Fruit fly (Drosophila melanogaster) whole organism, embryonic: ENCODE measurements around the gene Ctl1.

Experiments used
- Bgb ChIP-seq: fragments of 200-800 bp; sonication (Bioruptor generic); IDR thresholded peaks from 2 replicates; pipeline ENCODE4 v1.3.6; 2022; ENCODE audit warnings: missing biosample characterization, missing genetic modification characterization; ENCODE audit not compliant: partially characterized antibody
- C15 ChIP-seq: fragments of 200-800 bp; sonication (Bioruptor generic); IDR thresholded peaks from 3 replicates; pipeline ENCODE4 v1.3.6; 2022; ENCODE audit warnings: missing biosample characterization, missing genetic modification characterization
- CG10431 ChIP-seq: fragments of 200-800 bp; sonication (Bioruptor generic); optimal IDR thresholded peaks from 3 replicates; lab custom pipeline; 2018; ENCODE audit warnings: missing biosample characterization, mild to moderate bottlenecking, missing genetic modification characterization
- CG13775 ChIP-seq: fragments of 200-800 bp; sonication (Bioruptor generic); optimal IDR thresholded peaks from 3 replicates; lab custom pipeline; 2017; ENCODE audit warnings: missing biosample characterization, mild to moderate bottlenecking, missing genetic modification characterization
- CG14710 ChIP-seq: fragments of 200-800 bp; sonication (Bioruptor generic); optimal IDR thresholded peaks from 3 replicates; lab custom pipeline; 2019; ENCODE audit warnings: missing biosample characterization, mild to moderate bottlenecking, missing genetic modification characterization, moderate library complexity
- CG14860 ChIP-seq: fragments of 200-800 bp; sonication (Bioruptor generic); IDR thresholded peaks from 3 replicates; pipeline ENCODE4 v1.3.6; 2022; ENCODE audit warnings: missing biosample characterization, missing genetic modification characterization; ENCODE audit not compliant: partially characterized antibody
- CG15514 ChIP-seq: fragments of 200-800 bp; sonication (Bioruptor generic); optimal IDR thresholded peaks from 3 replicates; lab custom pipeline; 2017; ENCODE audit warnings: missing biosample characterization, missing genetic modification characterization, mild to moderate bottlenecking, moderate library complexity, missing genetic modification reagents
- CG17361 ChIP-seq: fragments of 200-800 bp; sonication (Bioruptor generic); IDR thresholded peaks from 3 replicates; pipeline ENCODE4 v1.3.6; 2022; ENCODE audit warnings: missing biosample characterization, missing genetic modification characterization
- CG2129 ChIP-seq: fragments of 200-800 bp; sonication (Bioruptor generic); IDR thresholded peaks from 2 replicates; pipeline ENCODE4 v1.3.6; 2022; ENCODE audit warnings: missing biosample characterization, missing genetic modification characterization; ENCODE audit not compliant: partially characterized antibody
- CG2712 ChIP-seq: fragments of 200-800 bp; optimal IDR thresholded peaks from 3 replicates; lab custom pipeline; 2019; ENCODE audit warnings: missing biosample characterization, mild to moderate bottlenecking, missing genetic modification characterization, moderate library complexity
- CG31224 ChIP-seq: fragments of 200-800 bp; sonication (Bioruptor generic); IDR thresholded peaks from 2 replicates; pipeline ENCODE4 v1.3.6; 2022; ENCODE audit warnings: missing biosample characterization, missing genetic modification characterization
- CG31388 ChIP-seq: fragments of 200-800 bp; sonication (Bioruptor generic); optimal IDR thresholded peaks from 2 replicates; lab custom pipeline; 2016; ENCODE audit warnings: missing biosample characterization, missing genetic modification characterization
- CG31441 ChIP-seq: fragments of 200-800 bp; sonication (Bioruptor generic); IDR thresholded peaks from 2 replicates; pipeline ENCODE4 v1.3.6; 2022; ENCODE audit warnings: missing biosample characterization, missing genetic modification characterization
- CG3163 ChIP-seq: fragments of 200-800 bp; sonication (Bioruptor generic); optimal IDR thresholded peaks from 3 replicates; lab custom pipeline; 2016; ENCODE audit warnings: missing biosample characterization, missing genetic modification characterization
- CG4404 ChIP-seq: fragments of 200-800 bp; sonication (Bioruptor generic); IDR thresholded peaks from 2 replicates; pipeline ENCODE4 v1.3.6; 2022; ENCODE audit warnings: missing biosample characterization, missing genetic modification characterization
- CG5245 ChIP-seq: fragments of 200-800 bp; sonication (Bioruptor generic); optimal IDR thresholded peaks from 3 replicates; lab custom pipeline; 2016; ENCODE audit warnings: missing biosample characterization, missing genetic modification characterization
- CG8388 ChIP-seq: fragments of 200-800 bp; sonication (Bioruptor generic); optimal IDR thresholded peaks from 2 replicates; lab custom pipeline; 2019; ENCODE audit warnings: missing biosample characterization, mild to moderate bottlenecking, missing genetic modification characterization, moderate library complexity
- CG8924 ChIP-seq: fragments of 200-800 bp; optimal IDR thresholded peaks from 3 replicates; lab custom pipeline; 2019; ENCODE audit warnings: missing biosample characterization, mild to moderate bottlenecking, missing genetic modification characterization, moderate library complexity
- Dll ChIP-seq: fragments of 200-800 bp; sonication (Bioruptor generic); IDR thresholded peaks from 4 replicates; pipeline ENCODE4 v1.3.6; 2022; ENCODE audit warnings: missing biosample characterization, missing genetic modification characterization; ENCODE audit not compliant: partially characterized antibody
- Elba2 ChIP-seq: fragments of 200-800 bp; sonication (Bioruptor generic); optimal IDR thresholded peaks from 3 replicates; lab custom pipeline; 2016; ENCODE audit warnings: missing biosample characterization, missing genetic modification characterization
- Ets97D ChIP-seq: fragments of 200-800 bp; sonication (Bioruptor generic); optimal IDR thresholded peaks from 3 replicates; lab custom pipeline; 2016; ENCODE audit warnings: missing biosample characterization, missing genetic modification characterization
- Fer3 ChIP-seq: fragments of 200-800 bp; sonication (Bioruptor generic); optimal IDR thresholded peaks from 2 replicates; lab custom pipeline; 2018; ENCODE audit warnings: missing biosample characterization, mild to moderate bottlenecking, missing genetic modification characterization, moderate library complexity
- HLHmδ ChIP-seq: fragments of 200-800 bp; sonication (Bioruptor generic); optimal IDR thresholded peaks from 2 replicates; lab custom pipeline; 2018; ENCODE audit warnings: missing biosample characterization, mild to moderate bottlenecking, missing genetic modification characterization, moderate library complexity
- Hr3 ChIP-seq: fragments of 200-800 bp; sonication (Bioruptor generic); optimal IDR thresholded peaks from 3 replicates; lab custom pipeline; 2016; ENCODE audit warnings: missing biosample characterization, missing genetic modification characterization
- Hsf ChIP-seq: fragments of 200-800 bp; sonication (Bioruptor generic); optimal IDR thresholded peaks from 3 replicates; lab custom pipeline; 2016; ENCODE audit warnings: missing biosample characterization, missing genetic modification characterization
- Max ChIP-seq: fragments of 200-800 bp; sonication (Bioruptor generic); optimal IDR thresholded peaks from 2 replicates; lab custom pipeline; 2016; ENCODE audit warnings: missing biosample characterization, mild to moderate bottlenecking, missing genetic modification characterization
- Six4 ChIP-seq: fragments of 200-800 bp; sonication (Bioruptor generic); optimal IDR thresholded peaks from 2 replicates; lab custom pipeline; 2016; ENCODE audit warnings: missing biosample characterization, missing genetic modification characterization
- Sox100B ChIP-seq: fragments of 200-800 bp; sonication (Bioruptor generic); optimal IDR thresholded peaks from 3 replicates; lab custom pipeline; 2018; ENCODE audit warnings: missing biosample characterization, mild to moderate bottlenecking, missing genetic modification characterization
- Ssrp ChIP-seq: fragments of 200-800 bp; sonication (Bioruptor generic); optimal IDR thresholded peaks from 2 replicates; lab custom pipeline; 2018; ENCODE audit warnings: missing biosample characterization, mild to moderate bottlenecking, missing genetic modification characterization, moderate library complexity
- Xrp1 ChIP-seq: fragments of 200-800 bp; sonication (Bioruptor generic); IDR thresholded peaks from 2 replicates; pipeline ENCODE4 v1.3.6; 2022; ENCODE audit warnings: missing biosample characterization, missing genetic modification characterization
- ap ChIP-seq: fragments of 200-800 bp; sonication (Bioruptor generic); IDR thresholded peaks from 2 replicates; pipeline ENCODE4 v1.3.6; 2022; ENCODE audit warnings: missing biosample characterization, missing genetic modification characterization
- ara ChIP-seq: fragments of 200-800 bp; sonication (Bioruptor generic); IDR thresholded peaks from 2 replicates; pipeline ENCODE4 v1.3.6; 2022; ENCODE audit warnings: missing biosample characterization, missing genetic modification characterization
- ato ChIP-seq: fragments of 200-800 bp; sonication (Bioruptor generic); IDR thresholded peaks from 2 replicates; pipeline ENCODE4 v1.3.6; 2022; ENCODE audit warnings: missing biosample characterization, missing genetic modification characterization; ENCODE audit not compliant: partially characterized antibody
- chm ChIP-seq: fragments of 200-800 bp; sonication (Bioruptor generic); IDR thresholded peaks from 2 replicates; pipeline ENCODE4 v1.3.6; 2022; ENCODE audit warnings: missing biosample characterization, missing genetic modification characterization
- ci ChIP-seq: fragments of 200-800 bp; sonication (Bioruptor generic); IDR thresholded peaks from 3 replicates; pipeline ENCODE4 v1.3.6; 2022; ENCODE audit warnings: missing biosample characterization, missing genetic modification characterization
- dmrt11E ChIP-seq: fragments of 200-800 bp; sonication (Bioruptor generic); optimal IDR thresholded peaks from 3 replicates; lab custom pipeline; 2018; ENCODE audit warnings: missing biosample characterization, mild to moderate bottlenecking, missing genetic modification characterization, moderate library complexity
- fd64A ChIP-seq: fragments of 200-800 bp; sonication (Bioruptor generic); optimal IDR thresholded peaks from 3 replicates; lab custom pipeline; 2018; ENCODE audit warnings: missing biosample characterization, mild to moderate bottlenecking, missing genetic modification characterization
- gem ChIP-seq: fragments of 200-800 bp; sonication (Bioruptor generic); optimal IDR thresholded peaks from 2 replicates; lab custom pipeline; 2019; ENCODE audit warnings: missing biosample characterization, mild to moderate bottlenecking, missing genetic modification characterization, moderate library complexity
- gsb-n ChIP-seq: fragments of 200-800 bp; sonication (Bioruptor generic); optimal IDR thresholded peaks from 3 replicates; lab custom pipeline; 2018; ENCODE audit warnings: missing biosample characterization, mild to moderate bottlenecking, missing genetic modification characterization
- ham ChIP-seq: fragments of 200-800 bp; sonication (Bioruptor generic); IDR thresholded peaks from 2 replicates; pipeline ENCODE4 v1.3.6; 2022; ENCODE audit warnings: missing biosample characterization, missing genetic modification characterization
- hb ChIP-seq: fragments of 200-800 bp; sonication (Bioruptor generic); IDR thresholded peaks from 3 replicates; pipeline ENCODE4 v1.3.6; 2022; ENCODE audit warnings: missing biosample characterization, missing genetic modification characterization; ENCODE audit not compliant: partially characterized antibody
- knrl ChIP-seq: fragments of 200-800 bp; sonication (Bioruptor generic); IDR thresholded peaks from 3 replicates; pipeline ENCODE4 v1.3.6; 2022; ENCODE audit warnings: missing biosample characterization, missing genetic modification characterization; ENCODE audit not compliant: partially characterized antibody
- lov ChIP-seq, 2 experiments: fragments of 200-800 bp in 1 of 2; fragments of >200 bp in 1 of 2; sonication (Bioruptor generic) in 1 of 2; IDR thresholded peaks in 1 of 2; optimal IDR thresholded peaks in 1 of 2; 2 replicates in 1 of 2; 3 replicates in 1 of 2; pipeline versions ENCODE4 v1.3.6 to Lab custom; 2017 to 2022; ENCODE audit warnings: missing biosample characterization in 1 of 2, missing genetic modification characterization in 1 of 2
- pzg ChIP-seq: fragments of 200-800 bp; sonication (Bioruptor generic); optimal IDR thresholded peaks from 3 replicates; lab custom pipeline; 2018; ENCODE audit warnings: missing biosample characterization, mild to moderate bottlenecking, missing genetic modification characterization, moderate library complexity
- sens ChIP-seq: fragments of 200-800 bp; sonication (Bioruptor generic); peaks from one replicate; lab custom pipeline; 2016; ENCODE audit warnings: missing biosample characterization, missing genetic modification characterization
- slou ChIP-seq: fragments of 200-800 bp; sonication (Bioruptor generic); optimal IDR thresholded peaks from 3 replicates; lab custom pipeline; 2016; ENCODE audit warnings: missing biosample characterization, missing genetic modification characterization
- sna ChIP-seq: fragments of 200-800 bp; sonication (Bioruptor generic); IDR thresholded peaks from 2 replicates; pipeline ENCODE4 v1.3.6; 2022; ENCODE audit warnings: missing biosample characterization, missing genetic modification characterization; ENCODE audit not compliant: partially characterized antibody
- stwl ChIP-seq: fragments of 200-800 bp; sonication (Bioruptor generic); optimal IDR thresholded peaks from 3 replicates; lab custom pipeline; 2018; ENCODE audit warnings: missing biosample characterization, mild to moderate bottlenecking, missing genetic modification characterization, moderate library complexity
- twi ChIP-seq: fragments of 200-800 bp; optimal IDR thresholded peaks from 2 replicates; lab custom pipeline; 2019; ENCODE audit warnings: missing biosample characterization, mild to moderate bottlenecking, missing genetic modification characterization, moderate library complexity
- vvl ChIP-seq: fragments of 200-800 bp; sonication (Bioruptor generic); IDR thresholded peaks from 2 replicates; pipeline ENCODE4 v1.3.6; 2022; ENCODE audit warnings: missing biosample characterization, missing genetic modification characterization

The Ctl1 gene

DNA sequence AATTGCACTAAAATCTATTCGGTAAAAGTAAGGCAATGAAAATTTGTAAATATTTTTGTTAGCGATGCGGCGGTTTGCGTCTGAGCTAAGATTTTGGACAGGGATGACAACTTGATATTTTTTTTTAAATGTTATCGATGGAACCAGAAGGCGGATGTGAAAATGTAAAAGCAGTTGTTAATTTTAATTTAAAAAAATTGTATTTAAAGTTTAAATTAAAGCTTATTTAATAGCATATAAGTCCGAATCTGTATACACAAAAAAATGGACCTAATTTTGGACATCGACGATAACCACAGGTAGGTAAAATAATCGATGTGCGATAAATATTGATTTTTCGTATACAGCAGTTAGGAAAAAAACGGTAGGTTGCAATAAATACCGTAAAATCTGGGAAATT lies 15.4 kb upstream of the Ctl1 start, which contains the start of the genes CG11586 and VhaM9.7-a (continued):
- TF ChIP-seq ato (GFP tag; lab: Robert Waterston, UW) (0 out of 2 replicates have a peak, but pooled peaks have one; percentile 6), CG31441 (GFP tag; lab: Robert Waterston, UW) (0 out of 2 replicates have a peak, but pooled peaks have one; percentile 22), CG8388 (GFP tag; lab: Kevin White, UChicago) (peak; percentile 20), CG13775 (GFP tag; lab: Kevin White, UChicago) (peak; percentile 49), stwl (tag; lab: Kevin White, UChicago) (peak; percentile 87), knrl (peak; percentile 69), CG31224 (no peak), twi (no peak), ham (GFP tag; lab: Robert Waterston, UW) (no peak), pzg (GFP tag; lab: Kevin White, UChicago) (peak; percentile 60), CG2712 (tag; lab: Kevin White, UChicago) (peak; percentile 40), Six4 (GFP tag; lab: Kevin White, UChicago) (no peak), CG14860 (GFP tag; lab: Robert Waterston, UW) (peak; percentile 71; the same call in 2 of the 3 replicates), Dll (GFP tag; lab: Robert Waterston, UW) (peak; percentile 78), dmrt11E (tag; lab: Kevin White, UChicago) (peak; percentile 8), CG14710 (tag; lab: Kevin White, UChicago) (peak; percentile 76), CG17361 (GFP tag; lab: Robert Waterston, UW) (peak; percentile 47; the same call in 1 of the 3 replicates), C15 (GFP tag; lab: Robert Waterston, UW) (no peak), slou (peak; percentile 20), lov (optimal IDR thresholded peaks at IDR 0.05; lab: Kevin White, UChicago) (no peak), lov (GFP tag; IDR thresholded peaks at IDR 0.05; lab: Robert Waterston, UW) (no peak), Bgb (GFP tag; lab: Robert Waterston, UW) (peak; percentile 63), Hsf (GFP tag; lab: Kevin White, UChicago) (peak; percentile 14), Ssrp (no peak), sna (GFP tag; lab: Robert Waterston, UW) (peak; percentile 68), hb (GFP tag; lab: Robert Waterston, UW) (0 out of 3 replicates have a peak, but pooled peaks have one; percentile 56), CG31388 (GFP tag; lab: Kevin White, UChicago) (peak; percentile 13), CG5245 (no peak), gsb-n (tag; lab: Kevin White, UChicago) (peak; percentile 11), CG15514 (GFP tag; lab: Kevin White, UChicago) (peak; percentile 92), Ets97D (peak; percentile 86), Hr3 (GFP tag; lab: Kevin White, UChicago) (peak; percentile 8), CG4404 (GFP tag; lab: Robert Waterston, UW) (no peak), CG2129 (GFP tag; lab: Robert Waterston, UW) (peak; percentile 37; the same call in 1 of the 2 replicates), CG10431 (GFP tag; lab: Kevin White, UChicago) (peak; percentile 4), Max (peak; percentile 25), gem (tag; lab: Kevin White, UChicago) (peak; percentile 49), CG8924 (tag; lab: Kevin White, UChicago) (peak; percentile 16)
- TF ChIP-seq, all 482 proteins: peak for 117

DNA sequence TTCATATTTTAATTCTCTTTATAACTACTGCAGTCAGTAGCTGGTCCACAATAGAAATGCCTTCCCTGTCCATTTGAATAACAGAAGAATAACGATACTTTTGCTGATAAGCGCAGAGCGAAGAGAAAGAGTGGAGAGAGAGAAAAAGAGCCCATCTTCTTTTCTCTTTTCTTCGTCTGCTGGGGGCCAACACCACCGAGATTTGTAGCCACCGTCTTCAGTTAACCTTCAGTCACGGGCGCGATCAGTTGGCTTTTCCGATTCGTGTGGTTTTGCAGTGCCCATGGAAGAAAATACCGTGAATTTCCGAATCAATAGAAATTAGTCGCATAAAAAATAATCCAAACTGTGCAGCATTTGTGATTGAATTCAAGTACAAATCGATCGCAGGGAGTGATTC lies 14.3 kb upstream of the Ctl1 start, which contains the start of gene CG1273:
Gene CG1273 (plus strand): TSS at position 218 of the 400 bp plus-strand sequence.
- TF ChIP-seq sens (GFP tag; lab: Kevin White, UChicago), result peak; percentile 67
- TF ChIP-seq CG3163, result peak; percentile 67
- TF ChIP-seq ci (GFP tag; lab: Robert Waterston, UW), result 0 out of 3 replicates have a peak, but pooled peaks have one; percentile 9
- TF ChIP-seq Xrp1 (GFP tag; lab: Robert Waterston, UW), result 0 out of 2 replicates have a peak, but pooled peaks have one; percentile 6
- TF ChIP-seq chm (GFP tag; lab: Robert Waterston, UW), result peak; percentile 46; the same call in 1 of the 2 replicates
- 0 out of 2 replicates have a peak, but pooled peaks have one; percentile 47 for TF ChIP-seq vvl (GFP tag; lab: Robert Waterston, UW)
- peak; percentile 48; the same call in 1 of the 2 replicates for TF ChIP-seq ara
- TF ChIP-seq HLHmδ (GFP tag; lab: Kevin White, UChicago), result peak; percentile 15
- no peak for TF ChIP-seq Elba2
- TF ChIP-seq Fer3, result no peak
- TF ChIP-seq ap (GFP tag; lab: Robert Waterston, UW), result no peak
- TF ChIP-seq fd64A (GFP tag; lab: Kevin White, UChicago), result no peak
- no peak for TF ChIP-seq Sox100B
